Worm (Caenorhabditis elegans) whole organism, L4 larva: ENCODE results near the gene F40F8.11.

Experiments used
- F37D6.2 ChIP-seq: sonication (generic microtip); optimal IDR thresholded peaks from 2 replicates; lab custom pipeline; 2016; ENCODE audit warnings: mild to moderate bottlenecking, missing genetic modification characterization, missing compliant biosample characterization
- F44E2.7 ChIP-seq: fragments of 200-800 bp; sonication (Bioruptor generic); IDR thresholded peaks from 2 replicates; pipeline ENCODE4 v2.1.2; 2022; ENCODE audit warnings: missing genetic modification characterization, missing compliant biosample characterization
- T20F7.1 ChIP-seq: fragments of 200-800 bp; sonication (Bioruptor generic); optimal IDR thresholded peaks from 2 replicates; lab custom pipeline; 2018; ENCODE audit warnings: mild to moderate bottlenecking, missing genetic modification characterization, missing compliant biosample characterization
- aha-1 ChIP-seq: fragments of 150-350 bp; peaks from one replicate; lab custom pipeline; 2014; ENCODE audit warnings: missing biosample characterization, missing genetic modification characterization
- ctbp-1 ChIP-seq: fragments of 200-800 bp; sonication (Bioruptor generic); IDR thresholded peaks from 2 replicates; pipeline ENCODE4 v1.3.6; 2022; ENCODE audit warnings: missing genetic modification reagents, missing genetic modification characterization, missing compliant biosample characterization
- daf-16 ChIP-seq, 3 experiments: sonication (generic microtip); optimal IDR thresholded peaks; 2 replicates each; lab custom pipeline; 2016 to 2017; ENCODE audit warnings: missing genetic modification characterization in 3 of 3, missing genetic modification reagents in 3 of 3, mild to moderate bottlenecking in 2 of 3, missing compliant biosample characterization in 2 of 3, missing biosample characterization in 1 of 3, moderate library complexity in 1 of 3
- dmd-6 ChIP-seq: fragments of 200-800 bp; sonication (Bioruptor generic); IDR thresholded peaks from 2 replicates; pipeline ENCODE4 v1.3.6; 2022; ENCODE audit warnings: missing genetic modification reagents, missing genetic modification characterization, missing compliant biosample characterization
- dve-1 ChIP-seq: sonication (generic microtip); optimal IDR thresholded peaks from 2 replicates; lab custom pipeline; 2017; ENCODE audit warnings: antibody characterized with exemption, mild to moderate bottlenecking, missing genetic modification characterization, missing compliant biosample characterization; ENCODE audit not compliant: insufficient read depth
- gei-8 ChIP-seq: fragments of 200-800 bp; sonication (Bioruptor generic); optimal IDR thresholded peaks from 2 replicates; lab custom pipeline; 2018; ENCODE audit warnings: mild to moderate bottlenecking, missing genetic modification characterization, missing compliant biosample characterization
- hlh-11 ChIP-seq: fragments of 200-800 bp; sonication (Bioruptor generic); optimal IDR thresholded peaks from 2 replicates; lab custom pipeline; 2018; ENCODE audit warnings: mild to moderate bottlenecking, missing genetic modification characterization, missing compliant biosample characterization
- hlh-30 ChIP-seq: sonication (generic microtip); optimal IDR thresholded peaks from 2 replicates; lab custom pipeline; 2017; ENCODE audit warnings: antibody characterized with exemption, mild to moderate bottlenecking, missing genetic modification characterization, missing compliant biosample characterization; ENCODE audit not compliant: insufficient read depth
- jun-1 ChIP-seq: fragments of 150-350 bp; optimal IDR thresholded peaks from 2 replicates; lab custom pipeline; 2014; ENCODE audit warnings: missing biosample characterization, missing genetic modification reagents, missing genetic modification characterization
- lin-13 ChIP-seq: fragments of 150-350 bp; optimal IDR thresholded peaks from 2 replicates; lab custom pipeline; 2014; ENCODE audit warnings: missing biosample characterization, missing genetic modification reagents, missing genetic modification characterization
- lin-29 ChIP-seq: fragments of 200-800 bp; sonication (Bioruptor generic); IDR thresholded peaks from 2 replicates; pipeline ENCODE4 v1.3.6; 2022; ENCODE audit warnings: missing genetic modification reagents, missing genetic modification characterization, missing compliant biosample characterization
- lin-38 ChIP-seq: fragments of 200-800 bp; sonication (Bioruptor generic); IDR thresholded peaks from 2 replicates; pipeline ENCODE4 v1.3.6; 2022; ENCODE audit warnings: missing genetic modification reagents, missing genetic modification characterization, missing compliant biosample characterization
- nhr-10 ChIP-seq: fragments of 150-350 bp; optimal IDR thresholded peaks from 2 replicates; lab custom pipeline; 2014; ENCODE audit warnings: missing biosample characterization, missing genetic modification characterization
- nhr-237 ChIP-seq: sonication (generic microtip); optimal IDR thresholded peaks from 2 replicates; lab custom pipeline; 2017; ENCODE audit warnings: missing biosample characterization, missing genetic modification characterization
- nhr-28 ChIP-seq: fragments of 150-350 bp; optimal IDR thresholded peaks from 2 replicates; lab custom pipeline; 2014; ENCODE audit warnings: missing biosample characterization, missing genetic modification characterization
- nhr-48 ChIP-seq: sonication (generic microtip); optimal IDR thresholded peaks from 2 replicates; lab custom pipeline; 2016; ENCODE audit warnings: mild to moderate bottlenecking, missing genetic modification characterization, missing compliant biosample characterization
- nhr-77 ChIP-seq: fragments of 150-350 bp; optimal IDR thresholded peaks from 2 replicates; lab custom pipeline; 2014; ENCODE audit warnings: missing biosample characterization, missing genetic modification characterization
- pha-4 ChIP-seq, 2 experiments: fragments of 150-350 bp in 1 of 2; fragments of 200-800 bp in 1 of 2; sonication (Bioruptor generic) in 1 of 2; IDR thresholded peaks in 1 of 2; optimal IDR thresholded peaks in 1 of 2; 2 replicates each; pipeline versions ENCODE4 v1.3.6 to Lab custom; 2014 to 2022; ENCODE audit warnings: missing genetic modification characterization in 2 of 2, missing genetic modification reagents in 2 of 2, missing biosample characterization in 1 of 2, missing compliant biosample characterization in 1 of 2
- php-3 ChIP-seq: fragments of 200-800 bp; sonication (Bioruptor generic); IDR thresholded peaks from 2 replicates; pipeline ENCODE4 v1.3.6; 2022; ENCODE audit warnings: missing genetic modification reagents, missing genetic modification characterization, missing compliant biosample characterization
- spr-1 ChIP-seq: sonication (generic microtip); optimal IDR thresholded peaks from 2 replicates; lab custom pipeline; 2016; ENCODE audit warnings: mild to moderate bottlenecking, missing genetic modification characterization, missing compliant biosample characterization
- tag-97 ChIP-seq: fragments of 200-800 bp; sonication (Bioruptor generic); IDR thresholded peaks from 2 replicates; pipeline ENCODE4 v1.3.6; 2022; ENCODE audit warnings: missing genetic modification characterization, missing compliant biosample characterization
- tra-1 ChIP-seq: fragments of 200-800 bp; sonication (Bioruptor generic); IDR thresholded peaks from 2 replicates; pipeline ENCODE4 v1.3.6; 2022; ENCODE audit warnings: missing genetic modification reagents, missing genetic modification characterization, missing compliant biosample characterization
- unc-130 ChIP-seq: sonication (generic microtip); optimal IDR thresholded peaks from 2 replicates; lab custom pipeline; 2016; ENCODE audit warnings: missing genetic modification reagents, missing genetic modification characterization, missing compliant biosample characterization
- unc-62 ChIP-seq, 3 experiments: fragments of 150-350 bp in 1 of 3; sonication (generic microtip); optimal IDR thresholded peaks in 2 of 3; peaks in 1 of 3; 1 replicate in 1 of 3; 2 replicates in 2 of 3; lab custom pipeline; 2014 to 2017; ENCODE audit warnings: missing biosample characterization in 3 of 3, missing genetic modification characterization in 3 of 3, missing genetic modification reagents in 3 of 3, missing genotype in 1 of 3
- zfp-3 ChIP-seq: fragments of 200-800 bp; sonication (Bioruptor generic); conservative IDR thresholded peaks from 2 replicates; pipeline ENCODE4 v1.3.6; 2022; ENCODE audit warnings: missing genetic modification reagents, missing genetic modification characterization, missing compliant biosample characterization
- zip-11 ChIP-seq: fragments of 200-800 bp; sonication (Bioruptor generic); IDR thresholded peaks from 2 replicates; pipeline ENCODE4 v1.3.6; 2022; ENCODE audit warnings: missing genetic modification characterization, missing compliant biosample characterization
- zip-2 ChIP-seq: fragments of 150-350 bp; optimal IDR thresholded peaks from 2 replicates; lab custom pipeline; 2014; ENCODE audit warnings: missing biosample characterization, missing genetic modification characterization

The F40F8.11 gene

DNA sequence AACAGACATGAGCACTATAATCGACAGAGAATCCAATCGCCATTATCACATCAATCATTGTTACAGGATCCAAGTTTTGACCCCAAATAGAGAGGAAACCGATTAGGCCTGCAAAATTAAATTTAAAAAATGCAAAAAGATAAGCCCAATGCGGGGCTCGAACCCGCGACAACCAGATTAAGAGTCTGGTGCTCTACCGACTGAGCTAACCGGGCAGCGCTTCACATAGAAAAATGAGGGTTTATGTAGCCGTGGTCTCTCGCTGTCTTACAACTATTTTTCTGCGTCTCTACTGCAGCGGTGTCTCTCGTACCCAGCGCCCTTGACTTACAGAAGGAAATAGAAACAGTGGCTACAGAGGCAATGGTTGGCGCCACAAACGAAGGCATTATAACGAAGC, 25.3 kb upstream of the F40F8.11 start (continued):
- TF ChIP-seq zfp-3 (GFP tag; lab: Robert Waterston, UW): no peak
- TF ChIP-seq lin-29 (GFP tag; lab: Robert Waterston, UW): 0 out of 2 replicates have a peak, but pooled peaks have one; percentile 44
- peak; percentile 38 for TF ChIP-seq dve-1 (tag; lab: Kevin White, UChicago)
- TF ChIP-seq T20F7.1 (GFP tag; lab: Kevin White, UChicago): peak; percentile 3
- no peak for TF ChIP-seq tag-97 (GFP tag; lab: Robert Waterston, UW)
- TF ChIP-seq spr-1 (tag; lab: Kevin White, UChicago): no peak
- peak; percentile 30 for TF ChIP-seq lin-13
- TF ChIP-seq pha-4 (GFP tag; IDR thresholded peaks at IDR 0.05; lab: Robert Waterston, UW): peak; percentile 72; the same call in 1 of the 2 replicates
- TF ChIP-seq pha-4 (tag; optimal IDR thresholded peaks at IDR 0.05; lab: Kevin White, UChicago): no peak
- no peak for TF ChIP-seq gei-8 (GFP tag; lab: Kevin White, UChicago)

DNA sequence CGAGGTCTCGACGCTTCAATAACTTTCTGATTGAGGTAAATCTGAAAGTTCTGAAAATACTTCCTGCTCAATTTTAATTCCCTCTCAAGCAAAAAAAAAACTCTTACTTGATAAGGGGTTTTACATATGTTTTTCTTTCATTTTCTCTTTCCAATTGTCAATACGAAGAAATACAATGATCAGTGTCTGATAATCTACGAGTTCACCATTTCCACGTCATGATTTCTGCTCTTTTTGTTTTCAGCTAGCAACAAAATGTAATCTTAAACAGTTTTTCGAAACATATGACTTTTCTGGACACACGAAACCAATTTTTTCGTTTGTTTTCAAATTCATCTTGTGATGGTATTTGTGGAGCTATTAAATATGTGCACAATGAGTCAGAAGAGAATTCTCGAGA, 23.8 kb upstream of the F40F8.11 start:
- TF ChIP-seq nhr-28 (tag; lab: Kevin White, UChicago) (peak; percentile 53), unc-130 (GFP tag; lab: Kevin White, UChicago) (no peak), ctbp-1 (GFP tag; lab: Robert Waterston, UW) (no peak), dve-1 (tag; lab: Kevin White, UChicago) (peak; percentile 43), daf-16 (GFP tag; optimal IDR thresholded peaks at IDR 0.05; lab: Kevin White, UChicago) (no peak), daf-16 (tag; optimal IDR thresholded peaks at IDR 0.05; lab: Kevin White, UChicago) (peak; percentile 90), F37D6.2 (tag; lab: Kevin White, UChicago) (no peak), F44E2.7 (GFP tag; lab: Robert Waterston, UW) (no peak), nhr-77 (tag; lab: Kevin White, UChicago) (peak; percentile 50), hlh-30 (tag; lab: Kevin White, UChicago) (peak; percentile 3), hlh-11 (tag; lab: Kevin White, UChicago) (peak; percentile 16)

- TF ChIP-seq dmd-6 (GFP tag; lab: Robert Waterston, UW) (peak; percentile 37), daf-16 (GFP tag; optimal IDR thresholded peaks at IDR 0.05; lab: Kevin White, UChicago) (no peak), daf-16 (tag; optimal IDR thresholded peaks at IDR 0.05; lab: Kevin White, UChicago) (peak; percentile 43), dve-1 (tag; lab: Kevin White, UChicago) (peak; percentile 4), hlh-30 (tag; lab: Kevin White, UChicago) (peak; percentile 14), nhr-28 (tag; lab: Kevin White, UChicago) (no peak), lin-38 (no peak), hlh-11 (tag; lab: Kevin White, UChicago) (peak; percentile 8), aha-1 (tag; lab: Kevin White, UChicago) (peak; percentile 97)
These were observed 23.0 kb upstream of the F40F8.11 start for ce11 chrII:11155400-11155799.

- TF ChIP-seq nhr-237 (tag; lab: Kevin White, UChicago): no peak
- no peak for TF ChIP-seq daf-16 (GFP tag; optimal IDR thresholded peaks at IDR 0.05; lab: Kevin White, UChicago)
- peak; percentile 90 for TF ChIP-seq daf-16 (tag; optimal IDR thresholded peaks at IDR 0.05; lab: Kevin White, UChicago)
- peak; percentile 6; the same call in 1 of the 2 replicates for TF ChIP-seq php-3 (GFP tag; lab: Robert Waterston, UW)
- TF ChIP-seq nhr-48 (tag; lab: Kevin White, UChicago): no peak
- peak; percentile 33 for TF ChIP-seq hlh-11 (tag; lab: Kevin White, UChicago)
- peak; percentile 24 for TF ChIP-seq dmd-6 (GFP tag; lab: Robert Waterston, UW)
These were observed 22.6 kb upstream of the F40F8.11 start for ce11 chrII:11154957-11155356.

- TF ChIP-seq tra-1 (GFP tag; lab: Robert Waterston, UW): no peak
- no peak for TF ChIP-seq daf-16 (GFP tag; optimal IDR thresholded peaks at IDR 0.05; lab: Kevin White, UChicago)
- peak; percentile 63 for TF ChIP-seq daf-16 (tag; optimal IDR thresholded peaks at IDR 0.05; lab: Kevin White, UChicago)
- TF ChIP-seq zip-2: no peak
- TF ChIP-seq nhr-28 (tag; lab: Kevin White, UChicago): peak; percentile 47
- TF ChIP-seq hlh-30 (tag; lab: Kevin White, UChicago): peak; percentile 56
- TF ChIP-seq unc-62 (GFP tag; optimal IDR thresholded peaks at IDR 0.05 in 1 of 2; lab: Kevin White, UChicago): peak in 1 of 2 experiments; percentile 20
- no peak for TF ChIP-seq unc-62 (tag; optimal IDR thresholded peaks at IDR 0.05; lab: Kevin White, UChicago)
- TF ChIP-seq zip-11 (GFP tag; lab: Robert Waterston, UW): no peak
- TF ChIP-seq nhr-48 (tag; lab: Kevin White, UChicago): peak; percentile 8
- TF ChIP-seq hlh-11 (tag; lab: Kevin White, UChicago): peak; percentile 66
- peak; percentile 52 for TF ChIP-seq dmd-6 (GFP tag; lab: Robert Waterston, UW)
- peak; percentile 40 for TF ChIP-seq nhr-10 (tag; lab: Kevin White, UChicago)
- peak; percentile 65 for TF ChIP-seq dve-1 (tag; lab: Kevin White, UChicago)
- peak; percentile 48 for TF ChIP-seq nhr-77 (tag; lab: Kevin White, UChicago)
- TF ChIP-seq jun-1 (tag; lab: Kevin White, UChicago): peak; percentile 16
- 0 out of 2 replicates have a peak, but pooled peaks have one; percentile 32 for TF ChIP-seq php-3 (GFP tag; lab: Robert Waterston, UW)
These were observed 21.4 kb upstream of the F40F8.11 start for ce11 chrII:11153800-11154199.
